Worm (Caenorhabditis elegans) whole organism, L4 larva: ENCODE data around the gene unc-93.

Source experiments
- F10B5.3 ChIP-seq: sonication (generic microtip); optimal IDR thresholded peaks from 2 replicates; lab custom pipeline; 2016; ENCODE audit warnings: mild to moderate bottlenecking, missing genetic modification characterization, missing compliant biosample characterization
- F49E8.2 ChIP-seq: sonication (generic microtip); optimal IDR thresholded peaks from 2 replicates; lab custom pipeline; 2016; ENCODE audit warnings: missing compliant biosample characterization, mild to moderate bottlenecking, missing genetic modification characterization, borderline replicate concordance
- T26A8.4 ChIP-seq: fragments of 200-800 bp; sonication (Bioruptor generic); IDR thresholded peaks from 2 replicates; pipeline ENCODE4 v1.3.6; 2022; ENCODE audit warnings: missing genetic modification characterization, missing compliant biosample characterization
- ceh-44 ChIP-seq: fragments of 200-800 bp; sonication (Bioruptor generic); IDR thresholded peaks from 2 replicates; pipeline ENCODE4 v1.3.6; 2022; ENCODE audit warnings: missing genetic modification reagents, missing genetic modification characterization, missing compliant biosample characterization
- fos-1 ChIP-seq: fragments of 150-350 bp; optimal IDR thresholded peaks from 2 replicates; lab custom pipeline; 2014; ENCODE audit warnings: missing biosample characterization, missing genetic modification characterization
- jun-1 ChIP-seq: fragments of 150-350 bp; optimal IDR thresholded peaks from 2 replicates; lab custom pipeline; 2014; ENCODE audit warnings: missing biosample characterization, missing genetic modification reagents, missing genetic modification characterization
- nhr-11 ChIP-seq: fragments of 150-350 bp; optimal IDR thresholded peaks from 2 replicates; lab custom pipeline; 2014; ENCODE audit warnings: missing biosample characterization, missing genetic modification characterization
- saeg-2 ChIP-seq: fragments of 200-800 bp; sonication (Bioruptor generic); IDR thresholded peaks from 2 replicates; pipeline ENCODE4 v1.3.6; 2022; ENCODE audit warnings: missing genetic modification reagents, missing genetic modification characterization, missing compliant biosample characterization
- zag-1 ChIP-seq: fragments of 150-350 bp; optimal IDR thresholded peaks from 2 replicates; lab custom pipeline; 2014; ENCODE audit warnings: missing biosample characterization, missing genetic modification characterization

ce11 chrIII:3677378-3677777, 33.2 kb downstream of the unc-93 start:
- TF ChIP-seq ceh-44 (no peak), jun-1 (tag; lab: Kevin White, UChicago) (no peak), T26A8.4 (GFP tag; lab: Robert Waterston, UW) (peak; percentile 50; the same call in 1 of the 2 replicates), saeg-2 (GFP tag; lab: Robert Waterston, UW) (peak; percentile 9; the same call in 1 of the 2 replicates), F49E8.2 (tag; lab: Kevin White, UChicago) (no peak), F10B5.3 (no peak), fos-1 (tag; lab: Kevin White, UChicago) (no peak), nhr-11 (tag; lab: Kevin White, UChicago) (peak; percentile 32), zag-1 (tag; lab: Kevin White, UChicago) (no peak)
